Worm (Caenorhabditis elegans) whole organism, late embryonic: ENCODE data around the gene K11H12.8.

Experiments
- C38D4.7 ChIP-seq: fragments of 200-800 bp; sonication (Bioruptor generic); optimal IDR thresholded peaks from 2 replicates; lab custom pipeline; 2018; ENCODE audit warnings: mild to moderate bottlenecking, missing genetic modification characterization, moderate library complexity, missing compliant biosample characterization
- T23F11.4 ChIP-seq: fragments of 200-800 bp; sonication (Bioruptor generic); optimal IDR thresholded peaks from 2 replicates; lab custom pipeline; 2018; ENCODE audit warnings: mild to moderate bottlenecking, missing genetic modification characterization, missing compliant biosample characterization
- dmd-4 ChIP-seq: sonication (generic microtip); optimal IDR thresholded peaks from 2 replicates; lab custom pipeline; 2016; ENCODE audit warnings: borderline replicate concordance, missing genetic modification characterization, missing compliant biosample characterization
- ets-4 ChIP-seq: sonication (generic microtip); optimal IDR thresholded peaks from 2 replicates; lab custom pipeline; 2016; ENCODE audit warnings: missing genetic modification characterization, missing compliant biosample characterization
- hlh-6 ChIP-seq: sonication (generic microtip); optimal IDR thresholded peaks from 2 replicates; lab custom pipeline; 2016; ENCODE audit warnings: missing genotype, missing genetic modification characterization, missing compliant biosample characterization
- nhr-11 ChIP-seq: fragments of 150-350 bp; optimal IDR thresholded peaks from 2 replicates; lab custom pipeline; 2014; ENCODE audit warnings: missing biosample characterization, missing genetic modification characterization
- pax-1 ChIP-seq: fragments of 150-350 bp; optimal IDR thresholded peaks from 2 replicates; lab custom pipeline; 2014; ENCODE audit warnings: missing biosample characterization, missing genetic modification characterization
- pha-4 ChIP-seq: fragments of 150-350 bp; optimal IDR thresholded peaks from 2 replicates; lab custom pipeline; 2018; ENCODE audit warnings: missing biosample characterization, missing genetic modification reagents, missing genetic modification characterization
- pqm-1 ChIP-seq: sonication (generic microtip); optimal IDR thresholded peaks from 2 replicates; lab custom pipeline; 2016; ENCODE audit warnings: missing genetic modification characterization, missing compliant biosample characterization
- rnt-1 ChIP-seq: sonication (generic microtip); optimal IDR thresholded peaks from 2 replicates; lab custom pipeline; 2016; ENCODE audit warnings: missing genetic modification characterization, missing compliant biosample characterization
- ttx-3 ChIP-seq: sonication (generic microtip); optimal IDR thresholded peaks from 2 replicates; lab custom pipeline; 2016; ENCODE audit warnings: missing genetic modification reagents, missing genetic modification characterization, missing compliant biosample characterization
- unc-55 ChIP-seq: sonication (generic microtip); optimal IDR thresholded peaks from 2 replicates; lab custom pipeline; 2017; ENCODE audit warnings: missing biosample characterization, missing genetic modification reagents, missing genetic modification characterization

ce11 chrIV:657046-657445 lies 1.9 kb downstream of the K11H12.8 start:
- TF ChIP-seq unc-55 (no peak), rnt-1 (tag; lab: Kevin White, UChicago) (no peak), C38D4.7 (GFP tag; lab: Kevin White, UChicago) (no peak), dmd-4 (tag; lab: Kevin White, UChicago) (no peak), T23F11.4 (GFP tag; lab: Kevin White, UChicago) (no peak), hlh-6 (tag; lab: Kevin White, UChicago) (no peak), ets-4 (tag; lab: Kevin White, UChicago) (no peak), ttx-3 (tag; lab: Kevin White, UChicago) (no peak), pha-4 (no peak), pax-1 (tag; lab: Kevin White, UChicago) (no peak), nhr-11 (tag; lab: Kevin White, UChicago) (no peak), pqm-1 (tag; lab: Kevin White, UChicago) (no peak)
